Fruit fly (Drosophila melanogaster) whole organism, wandering third instar larva: ENCODE measurements around the gene CG42354.

ENCODE experiments used
- Abd-B ChIP-seq: fragments of >200 bp; optimal IDR thresholded peaks from 2 replicates; lab custom pipeline; 2017; ENCODE audit warnings: missing biosample characterization, missing genetic modification characterization
- CG32264 ChIP-seq: fragments of 200-800 bp; sonication (Bioruptor generic); optimal IDR thresholded peaks from 2 replicates; lab custom pipeline; 2016; ENCODE audit warnings: missing biosample characterization, missing genetic modification characterization
- CG9705 ChIP-seq: fragments of 200-800 bp; sonication (Bioruptor generic); optimal IDR thresholded peaks from 2 replicates; lab custom pipeline; 2018; ENCODE audit warnings: missing biosample characterization, mild to moderate bottlenecking, missing genetic modification characterization
- CrebA ChIP-seq: fragments of 200-800 bp; sonication (Bioruptor generic); optimal IDR thresholded peaks from 2 replicates; lab custom pipeline; 2016; ENCODE audit warnings: missing biosample characterization, mild to moderate bottlenecking, missing genetic modification characterization, borderline replicate concordance
- Dfd ChIP-seq: fragments of >200 bp; optimal IDR thresholded peaks from 2 replicates; lab custom pipeline; 2017; ENCODE audit warnings: missing biosample characterization, missing genetic modification characterization
- Dif ChIP-seq: fragments of 200-275, 200-300 bp; sonication (Bioruptor generic); optimal IDR thresholded peaks from 2 replicates; lab custom pipeline; 2018; ENCODE audit warnings: missing biosample characterization, missing genetic modification characterization; ENCODE audit not compliant: partially characterized antibody
- GATAd ChIP-seq: sonication (Bioruptor generic); optimal IDR thresholded peaks from 2 replicates; lab custom pipeline; 2016; ENCODE audit warnings: missing biosample characterization, missing genetic modification characterization
- HLH106 ChIP-seq: fragments of 200-800 bp; optimal IDR thresholded peaks from 3 replicates; lab custom pipeline; 2019; ENCODE audit warnings: missing biosample characterization, mild to moderate bottlenecking, missing genetic modification characterization, moderate library complexity
- Hnf4 ChIP-seq: fragments of 200-800 bp; sonication (Bioruptor generic); optimal IDR thresholded peaks from 2 replicates; lab custom pipeline; 2016; ENCODE audit warnings: missing biosample characterization, mild to moderate bottlenecking, missing genetic modification characterization
- Jra ChIP-seq: sonication (Bioruptor generic); optimal IDR thresholded peaks from 2 replicates; lab custom pipeline; 2016; ENCODE audit warnings: missing biosample characterization, missing genetic modification characterization
- Mio ChIP-seq: sonication (Bioruptor generic); optimal IDR thresholded peaks from 2 replicates; lab custom pipeline; 2016; ENCODE audit warnings: missing biosample characterization, missing genetic modification characterization
- Myc ChIP-seq: fragments of >200 bp; optimal IDR thresholded peaks from 2 replicates; lab custom pipeline; 2017
- N ChIP-seq: fragments of >200 bp; optimal IDR thresholded peaks from 2 replicates; lab custom pipeline; 2018; ENCODE audit warnings: missing biosample characterization, missing external identifiers, missing genetic modification characterization
- OdsH ChIP-seq: fragments of 200-800 bp; sonication (Bioruptor generic); optimal IDR thresholded peaks from 2 replicates; lab custom pipeline; 2016; ENCODE audit warnings: missing biosample characterization, mild to moderate bottlenecking, missing genetic modification characterization
- Rel ChIP-seq, 2 experiments: fragments of 200-800 bp; sonication (Bioruptor generic) in 1 of 2; optimal IDR thresholded peaks; 2 replicates in 1 of 2; 3 replicates in 1 of 2; lab custom pipeline; 2016 to 2019; ENCODE audit warnings: mild to moderate bottlenecking in 2 of 2, missing biosample characterization in 2 of 2, missing genetic modification characterization in 2 of 2, moderate library complexity in 1 of 2
- Sp1 ChIP-seq: fragments of 200-800 bp; sonication (Bioruptor generic); optimal IDR thresholded peaks from 3 replicates; lab custom pipeline; 2019; ENCODE audit warnings: missing biosample characterization, mild to moderate bottlenecking, missing genetic modification characterization, moderate library complexity
- br ChIP-seq: fragments of 200-800 bp; sonication (Bioruptor generic); optimal IDR thresholded peaks from 2 replicates; lab custom pipeline; 2016; ENCODE audit warnings: missing biosample characterization, missing genetic modification characterization
- brk ChIP-seq: fragments of 200-800 bp; sonication (Bioruptor generic); optimal IDR thresholded peaks from 2 replicates; lab custom pipeline; 2016; ENCODE audit warnings: missing biosample characterization, mild to moderate bottlenecking, missing genetic modification characterization
- dl ChIP-seq, 2 experiments: fragments of 175-275, 200-275 bp in 1 of 2; fragments of 200-275 bp in 1 of 2; sonication (Bioruptor generic); optimal IDR thresholded peaks; lab custom pipeline; 2018; ENCODE audit warnings: mild to moderate bottlenecking in 2 of 2, missing biosample characterization in 2 of 2, missing genetic modification characterization in 2 of 2, moderate library complexity in 2 of 2; ENCODE audit not compliant: partially characterized antibody in 2 of 2, insufficient read depth in 1 of 2
- dmrt93B ChIP-seq: fragments of 200-800 bp; sonication (Bioruptor generic); optimal IDR thresholded peaks from 2 replicates; lab custom pipeline; 2018; ENCODE audit warnings: missing biosample characterization, mild to moderate bottlenecking, missing genetic modification characterization
- dsf ChIP-seq: sonication (Bioruptor generic); optimal IDR thresholded peaks from 2 replicates; lab custom pipeline; 2016; ENCODE audit warnings: missing biosample characterization, missing genetic modification characterization, borderline replicate concordance
- ey ChIP-seq: fragments of 200-800 bp; sonication (Bioruptor generic); optimal IDR thresholded peaks from 2 replicates; lab custom pipeline; 2016; ENCODE audit warnings: missing biosample characterization, missing genetic modification characterization
- foxo ChIP-seq, 2 experiments: fragments of 200-800 bp; sonication (Bioruptor generic); optimal IDR thresholded peaks; 2 replicates in 1 of 2; 3 replicates in 1 of 2; lab custom pipeline; 2016 to 2017; ENCODE audit warnings: missing biosample characterization in 2 of 2, missing genetic modification characterization in 2 of 2
- fru ChIP-seq: fragments of 200-800 bp; sonication (Bioruptor generic); optimal IDR thresholded peaks from 3 replicates; lab custom pipeline; 2016; ENCODE audit warnings: missing biosample characterization, mild to moderate bottlenecking, missing genetic modification characterization
- h ChIP-seq: fragments of 200-800 bp; sonication (Bioruptor generic); optimal IDR thresholded peaks from 3 replicates; lab custom pipeline; 2016; ENCODE audit warnings: missing biosample characterization, mild to moderate bottlenecking, missing genetic modification characterization
- jim ChIP-seq: fragments of 175-275, 200-325 bp; sonication (Bioruptor generic); optimal IDR thresholded peaks from 2 replicates; lab custom pipeline; 2016; ENCODE audit warnings: missing biosample characterization, mild to moderate bottlenecking, missing genetic modification characterization
- lola ChIP-seq: fragments of >200 bp; optimal IDR thresholded peaks from 2 replicates; lab custom pipeline; 2017; ENCODE audit warnings: missing biosample characterization, missing genetic modification characterization
- psq ChIP-seq: fragments of 200-800 bp; sonication (Bioruptor generic); optimal IDR thresholded peaks from 3 replicates; lab custom pipeline; 2017; ENCODE audit warnings: missing biosample characterization, mild to moderate bottlenecking, missing genetic modification characterization, moderate library complexity
- rgr ChIP-seq: fragments of 200-800 bp; sonication (Bioruptor generic); optimal IDR thresholded peaks from 3 replicates; lab custom pipeline; 2016; ENCODE audit warnings: missing biosample characterization, mild to moderate bottlenecking, missing genetic modification characterization
- sage ChIP-seq: fragments of 200-800 bp; sonication (Bioruptor generic); optimal IDR thresholded peaks from 2 replicates; lab custom pipeline; 2016; ENCODE audit warnings: missing biosample characterization, mild to moderate bottlenecking, missing genetic modification characterization
- sv ChIP-seq: fragments of 200-800 bp; sonication (Bioruptor generic); optimal IDR thresholded peaks from 3 replicates; lab custom pipeline; 2016; ENCODE audit warnings: missing biosample characterization, missing genetic modification characterization
- usp ChIP-seq: fragments of >200 bp; optimal IDR thresholded peaks from 2 replicates; lab custom pipeline; 2017; ENCODE audit warnings: missing biosample characterization, missing genetic modification characterization
- woc ChIP-seq: sonication (Bioruptor generic); optimal IDR thresholded peaks from 2 replicates; lab custom pipeline; 2016; ENCODE audit warnings: missing biosample characterization, mild to moderate bottlenecking, missing genetic modification characterization

The CG42354 gene

dm6 chrX:16104056-16104737 is 549 bp downstream of the CG42354 start:
- TF ChIP-seq Rel (GFP tag; optimal IDR thresholded peaks at IDR 0.05; lab: Kevin White, UChicago): no peak
- peak; percentile 21 for TF ChIP-seq Rel (tag; optimal IDR thresholded peaks at IDR 0.05; lab: Kevin White, UChicago)
- TF ChIP-seq foxo (GFP tag; optimal IDR thresholded peaks at IDR 0.05; lab: Kevin White, UChicago): no peak

DNA sequence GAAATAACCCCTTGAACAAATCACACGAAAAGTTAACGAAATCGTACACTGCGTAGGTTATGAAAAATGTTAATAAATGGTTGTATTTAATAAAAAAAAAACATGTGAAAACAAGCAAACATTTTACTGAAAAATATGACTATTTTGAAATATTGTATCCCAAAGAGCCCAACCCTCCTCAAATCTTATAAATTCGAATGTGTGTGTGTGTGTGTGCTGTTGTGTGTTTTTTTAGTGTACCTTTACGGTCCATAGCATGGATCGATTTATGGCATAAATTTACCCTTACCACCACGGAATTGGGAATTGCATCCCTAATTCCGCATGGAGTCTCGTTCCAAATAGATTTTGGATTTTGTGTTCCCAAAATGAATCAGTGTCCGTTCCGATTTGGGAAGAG is 1.3 kb downstream of the CG42354 start:
- TF ChIP-seq sage (GFP tag; lab: Kevin White, UChicago) (peak; percentile 5), br (GFP tag; lab: Kevin White, UChicago) (peak; percentile 42), sv (GFP tag; lab: Kevin White, UChicago) (peak; percentile 39), ey (GFP tag; lab: Kevin White, UChicago) (peak; percentile 63), Hnf4 (GFP tag; lab: Kevin White, UChicago) (peak; percentile 44), foxo (GFP tag; optimal IDR thresholded peaks at IDR 0.05; lab: Kevin White, UChicago) (peak in 1 of 2 experiments; percentile 78), dl (GFP tag; optimal IDR thresholded peaks at IDR 0.05; lab: Kevin White, UChicago; ENCODE audit: insufficient read depth in 1 of 2, partially characterized antibody in 2 of 2) (no peak), CrebA (GFP tag; lab: Kevin White, UChicago) (no peak), Dfd (GFP tag; lab: Kevin White, UChicago) (no peak), Jra (no peak), woc (GFP tag; lab: Kevin White, UChicago) (peak; percentile 45), psq (GFP tag; lab: Kevin White, UChicago) (peak; percentile 10), rgr (GFP tag; lab: Kevin White, UChicago) (peak; percentile 77), OdsH (GFP tag; lab: Kevin White, UChicago) (peak; percentile 58), fru (GFP tag; lab: Kevin White, UChicago) (peak; percentile 79), h (GFP tag; lab: Kevin White, UChicago) (peak; percentile 62)

- peak; percentile 70 for TF ChIP-seq Sp1 (GFP tag; lab: Kevin White, UChicago)
- TF ChIP-seq woc (GFP tag; lab: Kevin White, UChicago): peak; percentile 88
- TF ChIP-seq dl (GFP tag; optimal IDR thresholded peaks at IDR 0.05; lab: Kevin White, UChicago; ENCODE audit: insufficient read depth in 1 of 2, partially characterized antibody in 2 of 2): no peak
- TF ChIP-seq GATAd (GFP tag; lab: Kevin White, UChicago): no peak
- no peak for TF ChIP-seq Abd-B (GFP tag; lab: Kevin White, UChicago)
- peak; percentile 82 for TF ChIP-seq h (GFP tag; lab: Kevin White, UChicago)
- TF ChIP-seq lola (GFP tag; lab: Kevin White, UChicago): no peak
- TF ChIP-seq sage (GFP tag; lab: Kevin White, UChicago): no peak
- TF ChIP-seq foxo (GFP tag; optimal IDR thresholded peaks at IDR 0.05; lab: Kevin White, UChicago): peak in 1 of 2 experiments; percentile 86
- no peak for TF ChIP-seq CG9705 (GFP tag; lab: Kevin White, UChicago)
- TF ChIP-seq br (GFP tag; lab: Kevin White, UChicago): peak; percentile 71
- TF ChIP-seq rgr (GFP tag; lab: Kevin White, UChicago): peak; percentile 68
- no peak for TF ChIP-seq Dfd (GFP tag; lab: Kevin White, UChicago)
- peak; percentile 68 for TF ChIP-seq psq (GFP tag; lab: Kevin White, UChicago)
- TF ChIP-seq brk: no peak
- no peak for TF ChIP-seq dsf
- TF ChIP-seq sv (GFP tag; lab: Kevin White, UChicago): peak; percentile 21
- no peak for TF ChIP-seq CG32264 (GFP tag; lab: Kevin White, UChicago)
- TF ChIP-seq N: no peak
- TF ChIP-seq Dif (GFP tag; lab: Kevin White, UChicago): no peak
- peak; percentile 60 for TF ChIP-seq OdsH (GFP tag; lab: Kevin White, UChicago)
- peak; percentile 47 for TF ChIP-seq Hnf4 (GFP tag; lab: Kevin White, UChicago)
- TF ChIP-seq Myc: no peak
- TF ChIP-seq CrebA (GFP tag; lab: Kevin White, UChicago): no peak
- peak; percentile 51 for TF ChIP-seq dmrt93B (GFP tag; lab: Kevin White, UChicago)
- peak; percentile 61 for TF ChIP-seq HLH106 (tag; lab: Kevin White, UChicago)
- no peak for TF ChIP-seq jim
- TF ChIP-seq Mio (GFP tag; lab: Kevin White, UChicago): no peak
- no peak for TF ChIP-seq Rel (GFP tag; optimal IDR thresholded peaks at IDR 0.05; lab: Kevin White, UChicago)
- peak; percentile 73 for TF ChIP-seq Rel (tag; optimal IDR thresholded peaks at IDR 0.05; lab: Kevin White, UChicago)
- peak; percentile 79 for TF ChIP-seq ey (GFP tag; lab: Kevin White, UChicago)
- TF ChIP-seq fru (GFP tag; lab: Kevin White, UChicago): peak; percentile 89
- no peak for TF ChIP-seq usp (GFP tag; lab: Kevin White, UChicago)
- no peak for TF ChIP-seq Jra
These were observed 2.2 kb downstream of the CG42354 start for dm6 chrX:16102338-16103218.
